Worm (Caenorhabditis elegans): Measurements from ENCODE around the gene K12H6.7.

The K12H6.7 gene

ce11 chrII:2865355-2865754 is 28.6 kb upstream of the K12H6.7 start (continued):
- TF ChIP-seq mef-2 (tag; optimal IDR thresholded peaks at IDR 0.05), result no peak
- TF ChIP-seq grh-1 (GFP tag; IDR thresholded peaks at IDR 0.05), result no peak
- no peak for TF ChIP-seq aly-2 (tag; optimal IDR thresholded peaks at IDR 0.05)

DNA sequence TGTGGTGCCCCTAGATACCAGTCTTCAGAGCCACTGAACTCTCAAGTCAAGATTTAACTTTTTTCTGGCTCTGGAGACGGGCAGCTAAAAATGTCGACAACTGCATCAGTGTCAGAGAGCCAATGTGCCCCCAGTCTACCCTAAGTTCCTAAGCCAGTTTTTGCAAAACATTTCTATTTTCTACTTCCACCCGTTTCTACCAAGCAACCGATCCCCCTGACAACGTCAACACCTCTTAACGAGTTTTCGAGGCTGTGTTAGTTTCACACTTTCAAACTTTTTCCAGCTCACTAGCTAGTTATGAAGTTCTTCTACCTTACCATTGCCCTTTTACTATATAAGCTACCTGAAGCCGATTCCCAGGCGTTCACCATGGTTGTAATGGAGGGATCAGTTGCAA is 27.5 kb upstream of the K12H6.7 start, which contains the start of gene Y110A2AL.5:
Y110A2AL.5 (plus strand) TSS at position 301 of the 400 bp plus-strand sequence.
- TF ChIP-seq pqm-1 (tag; optimal IDR thresholded peaks at IDR 0.05) (no peak), ceh-88 (GFP tag; IDR thresholded peaks at IDR 0.05) (no peak), nhr-90 (tag; optimal IDR thresholded peaks at IDR 0.05; ENCODE audit: poor library complexity) (no peak), blmp-1 (tag; optimal IDR thresholded peaks at IDR 0.05) (no peak), snu-23 (GFP tag; optimal IDR thresholded peaks at IDR 0.05) (no peak), ama-1 (optimal IDR thresholded peaks at IDR 0.05) (no peak), egl-13 (tag; optimal IDR thresholded peaks at IDR 0.05) (no peak), nhr-85 (tag) (no peak), hlh-4 (tag; optimal IDR thresholded peaks at IDR 0.05) (no peak), hpl-2 (GFP tag; optimal IDR thresholded peaks at IDR 0.05) (no peak), nhr-11 (tag; optimal IDR thresholded peaks at IDR 0.05) (no peak), xbp-1 (tag; optimal IDR thresholded peaks at IDR 0.05) (no peak), sup-37 (GFP tag; optimal IDR thresholded peaks at IDR 0.05) (no peak), lin-15B (tag; optimal IDR thresholded peaks at IDR 0.05) (no peak), vab-15 (tag; optimal IDR thresholded peaks at IDR 0.05) (no peak), nhr-19 (GFP tag; conservative IDR thresholded peaks at IDR 0.05) (no peak)

DNA sequence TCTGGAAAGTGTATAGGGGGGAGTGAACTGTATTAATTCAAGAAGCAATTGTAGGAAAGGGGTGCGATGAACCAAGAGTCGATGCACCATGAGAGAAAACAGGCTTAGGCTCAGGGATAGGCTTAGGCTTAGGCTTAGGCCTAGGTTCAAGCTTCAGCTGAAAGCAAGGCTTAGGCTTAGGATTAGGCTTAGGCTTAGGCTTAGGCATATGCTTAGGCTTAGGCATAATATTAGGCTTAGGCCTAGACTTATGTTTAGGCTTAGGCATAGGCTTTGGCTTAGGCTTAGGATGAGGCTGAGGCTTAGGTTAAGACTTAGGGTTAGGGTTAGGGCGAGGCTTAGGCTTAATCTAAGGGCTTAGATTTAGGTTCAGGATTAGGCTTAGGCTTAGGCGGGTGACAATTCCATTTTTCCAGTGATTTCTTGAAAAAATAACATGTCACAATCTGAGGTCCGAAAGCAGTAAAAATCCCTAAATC is 25.8 kb upstream of the K12H6.7 start:
- TF ChIP-seq efl-1 (optimal IDR thresholded peaks at IDR 0.05), result no peak
- TF ChIP-seq efl-1 (GFP tag; optimal IDR thresholded peaks at IDR 0.05 in 1 of 2), result peak in 1 of 2 experiments; percentile 37
- no peak for TF ChIP-seq sup-37 (GFP tag; optimal IDR thresholded peaks at IDR 0.05)

- TF ChIP-seq dsc-1 (tag; optimal IDR thresholded peaks at IDR 0.05) (no peak), lin-35 (GFP tag; optimal IDR thresholded peaks at IDR 0.05) (peak in 1 of 2 experiments; percentile 30), lin-14 (GFP tag; optimal IDR thresholded peaks at IDR 0.05) (peak; percentile 9), irx-1 (tag; optimal IDR thresholded peaks at IDR 0.05) (no peak), skn-1 (tag; optimal IDR thresholded peaks at IDR 0.05) (peak; percentile 7), nhr-20 (tag; optimal IDR thresholded peaks at IDR 0.05) (peak; percentile 18), hlh-4 (tag; optimal IDR thresholded peaks at IDR 0.05) (no peak), xbp-1 (tag; optimal IDR thresholded peaks at IDR 0.05) (no peak), ceh-82 (tag; optimal IDR thresholded peaks at IDR 0.05) (peak in 1 of 3 experiments; percentile 26), aly-2 (tag; optimal IDR thresholded peaks at IDR 0.05) (no peak), nhr-71 (tag; optimal IDR thresholded peaks at IDR 0.05) (no peak), efl-1 (optimal IDR thresholded peaks at IDR 0.05) (no peak), efl-1 (GFP tag; optimal IDR thresholded peaks at IDR 0.05 in 1 of 2) (peak in 1 of 2 experiments; percentile 86), blmp-1 (tag; optimal IDR thresholded peaks at IDR 0.05) (peak; percentile 89), mef-2 (tag; optimal IDR thresholded peaks at IDR 0.05) (no peak), rnt-1 (tag; optimal IDR thresholded peaks at IDR 0.05) (peak; percentile 51), C04F5.9 (tag; optimal IDR thresholded peaks at IDR 0.05) (no peak)
These were observed 24.8 kb upstream of the K12H6.7 start for ce11 chrII:2861385-2862099.

DNA sequence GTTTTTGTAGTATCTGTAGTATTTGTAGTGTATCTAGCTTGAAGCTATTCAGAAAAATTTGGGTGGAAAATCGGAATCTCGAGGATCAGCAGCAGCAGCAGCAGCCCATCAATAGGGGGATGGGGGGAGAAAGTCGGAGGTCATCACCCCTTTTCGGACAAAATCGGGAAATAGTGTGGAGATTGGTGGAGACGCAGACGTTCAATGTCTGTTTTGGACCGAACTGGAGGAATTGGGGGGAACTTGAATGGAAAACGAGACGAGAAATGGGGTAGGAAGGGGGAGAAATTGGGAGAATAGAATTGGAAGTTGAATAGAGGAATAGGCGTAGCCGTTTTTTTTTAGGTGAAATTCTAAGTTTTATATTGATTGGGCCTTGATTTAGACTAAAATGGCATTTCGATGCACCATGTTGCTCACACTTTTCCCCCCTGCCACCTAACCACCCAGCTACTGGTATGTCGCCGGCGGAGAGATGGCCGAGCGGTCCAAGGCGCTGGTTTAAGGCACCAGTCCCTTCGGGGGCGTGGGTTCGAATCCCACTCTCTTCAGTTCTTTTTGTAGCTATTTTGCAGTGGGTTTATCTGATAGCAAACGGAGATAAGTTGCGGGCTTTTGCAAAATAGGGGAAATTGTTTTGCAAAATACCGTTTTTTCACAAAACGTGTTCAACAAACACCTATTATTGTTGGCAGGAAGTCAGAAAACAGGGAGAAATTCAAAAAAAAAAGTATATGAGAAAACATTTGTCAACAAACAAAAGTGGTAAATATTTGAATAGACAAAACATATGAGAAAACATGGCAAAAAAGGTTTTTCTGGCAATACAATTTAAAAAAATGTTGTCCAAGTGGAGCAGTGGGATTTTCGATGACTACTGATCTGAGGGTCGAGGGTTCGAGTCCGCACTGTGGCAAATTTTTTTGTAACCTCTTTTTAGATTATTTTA is 23.4 kb upstream of the K12H6.7 start:
- TF ChIP-seq lsy-2 (tag; optimal IDR thresholded peaks at IDR 0.05) (peak in 1 of 2 experiments; percentile 9), efl-1 (optimal IDR thresholded peaks at IDR 0.05) (no peak), efl-1 (GFP tag; optimal IDR thresholded peaks at IDR 0.05 in 1 of 2) (peak in 1 of 2 experiments; percentile 92), lir-3 (tag; optimal IDR thresholded peaks at IDR 0.05; ENCODE audit: poor library complexity) (no peak), ztf-4 (tag; optimal IDR thresholded peaks at IDR 0.05) (no peak), lin-14 (GFP tag; optimal IDR thresholded peaks at IDR 0.05) (peak; percentile 17), nhr-19 (GFP tag; conservative IDR thresholded peaks at IDR 0.05) (0 out of 2 replicates have a peak, but pooled peaks have one; percentile 6), nhr-85 (tag) (peak; percentile 72), blmp-1 (tag; optimal IDR thresholded peaks at IDR 0.05) (peak; percentile 92), nhr-84 (tag; optimal IDR thresholded peaks at IDR 0.05) (no peak), nhr-237 (tag; optimal IDR thresholded peaks at IDR 0.05) (no peak), C16A3.4 (tag; optimal IDR thresholded peaks at IDR 0.05) (no peak), dsc-1 (tag; optimal IDR thresholded peaks at IDR 0.05) (no peak), ama-1 (optimal IDR thresholded peaks at IDR 0.05) (no peak)
